Worm (Caenorhabditis elegans) whole organism, L1 larva: ENCODE measurements around the gene CC8.2.

Source experiments
- C04F5.9 ChIP-seq: sonication (generic microtip); optimal IDR thresholded peaks from 2 replicates; lab custom pipeline; 2016; ENCODE audit warnings: missing genetic modification characterization, missing compliant biosample characterization
- aly-2 ChIP-seq: fragments of 150-350 bp; optimal IDR thresholded peaks from 2 replicates; lab custom pipeline; 2014; ENCODE audit warnings: missing biosample characterization, missing genetic modification characterization
- ceh-82 ChIP-seq, 3 experiments: fragments of 150-350 bp in 1 of 3; sonication (generic microtip) in 2 of 3; optimal IDR thresholded peaks; 2 replicates each; lab custom pipeline; 2014 to 2017; ENCODE audit warnings: missing biosample characterization in 3 of 3, missing genetic modification characterization in 3 of 3
- lin-35 ChIP-seq, 2 experiments: fragments of 150-350 bp; optimal IDR thresholded peaks; 2 replicates each; lab custom pipeline; 2014; ENCODE audit warnings: missing biosample characterization in 2 of 2, missing genetic modification characterization in 2 of 2, missing genetic modification reagents in 2 of 2
- mef-2 ChIP-seq: fragments of 150-350 bp; optimal IDR thresholded peaks from 2 replicates; lab custom pipeline; 2014; ENCODE audit warnings: missing biosample characterization, missing genetic modification characterization
- nhr-11 ChIP-seq: fragments of 150-350 bp; optimal IDR thresholded peaks from 2 replicates; lab custom pipeline; 2014; ENCODE audit warnings: missing biosample characterization, missing genetic modification characterization
- nhr-28 ChIP-seq: fragments of 150-350 bp; optimal IDR thresholded peaks from 2 replicates; lab custom pipeline; 2014; ENCODE audit warnings: missing biosample characterization, missing genetic modification characterization
- nhr-90 ChIP-seq: sonication (generic microtip); optimal IDR thresholded peaks from 2 replicates; lab custom pipeline; 2016; ENCODE audit warnings: mild to moderate bottlenecking, missing genetic modification characterization, missing compliant biosample characterization; ENCODE audit not compliant: poor library complexity
- pqm-1 ChIP-seq: sonication (generic microtip); optimal IDR thresholded peaks from 3 replicates; lab custom pipeline; 2017; ENCODE audit warnings: missing biosample characterization, missing genetic modification characterization
- skn-1 ChIP-seq: fragments of 150-350 bp; optimal IDR thresholded peaks from 2 replicates; lab custom pipeline; 2014; ENCODE audit warnings: missing biosample characterization, missing genetic modification characterization
- snpc-4 ChIP-seq: fragments of 150-350 bp; optimal IDR thresholded peaks from 2 replicates; lab custom pipeline; 2014; ENCODE audit warnings: missing biosample characterization, missing genetic modification characterization
- sox-4 ChIP-seq: sonication (generic microtip); optimal IDR thresholded peaks from 2 replicates; lab custom pipeline; 2016; ENCODE audit warnings: missing genetic modification characterization, missing compliant biosample characterization
- unc-62 ChIP-seq: fragments of 150-350 bp; optimal IDR thresholded peaks from 2 replicates; lab custom pipeline; 2014; ENCODE audit warnings: missing biosample characterization, missing genetic modification reagents, missing genetic modification characterization

DNA sequence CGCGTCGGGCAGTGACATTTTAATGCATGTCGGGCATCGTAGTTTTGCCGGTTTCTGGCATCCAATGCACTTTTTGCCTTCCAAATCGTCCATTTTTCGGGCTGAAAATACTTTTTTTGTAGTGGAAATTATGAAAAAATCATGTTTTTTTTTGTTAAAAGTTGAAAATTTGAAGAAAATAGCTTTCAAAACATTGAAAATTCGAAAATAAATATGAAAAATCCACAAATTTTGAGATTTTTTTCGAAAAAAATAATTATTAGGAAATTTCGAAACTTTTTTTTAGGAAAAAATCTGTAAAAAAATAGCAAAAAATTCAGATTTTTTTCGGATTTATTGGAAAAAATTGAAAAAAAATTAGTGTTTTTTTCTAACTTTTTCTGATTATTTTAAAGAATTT lies 38.3 kb upstream of the CC8.2 start, which contains the start of gene map-1:
- TF ChIP-seq nhr-11 (no peak), ceh-82 (tag; optimal IDR thresholded peaks at IDR 0.05; lab: Kevin White, UChicago) (no peak), lin-35 (GFP tag; optimal IDR thresholded peaks at IDR 0.05; lab: Kevin White, UChicago) (no peak), mef-2 (no peak), unc-62 (no peak), aly-2 (tag; lab: Kevin White, UChicago) (no peak), skn-1 (tag; lab: Kevin White, UChicago) (no peak), pqm-1 (tag; lab: Kevin White, UChicago) (no peak), nhr-90 (no peak), snpc-4 (no peak), nhr-28 (tag; lab: Kevin White, UChicago) (no peak), C04F5.9 (tag; lab: Kevin White, UChicago) (no peak), sox-4 (tag; lab: Kevin White, UChicago) (no peak)
